Worm (Caenorhabditis elegans) whole organism, early embryonic: ENCODE results near the gene chil-23.

Source experiments
- B0310.2 ChIP-seq: sonication (generic microtip); optimal IDR thresholded peaks from 2 replicates; lab custom pipeline; 2016; ENCODE audit warnings: mild to moderate bottlenecking, missing genetic modification characterization, missing compliant biosample characterization
- F13C5.2 ChIP-seq: sonication (generic microtip); optimal IDR thresholded peaks from 2 replicates; lab custom pipeline; 2017; ENCODE audit warnings: mild to moderate bottlenecking, missing genetic modification characterization, inconsistent platforms, missing compliant biosample characterization
- aly-1 ChIP-seq: sonication (generic microtip); optimal IDR thresholded peaks from 2 replicates; lab custom pipeline; 2016; ENCODE audit warnings: missing genetic modification characterization, missing compliant biosample characterization
- ama-1 ChIP-seq: fragments of 150-350 bp; optimal IDR thresholded peaks from 2 replicates; lab custom pipeline; 2014
- ceh-13 ChIP-seq: fragments of 200-800 bp; sonication (Bioruptor generic); optimal IDR thresholded peaks from 2 replicates; lab custom pipeline; 2018; ENCODE audit warnings: mild to moderate bottlenecking, missing genetic modification characterization, missing compliant biosample characterization
- ceh-36 ChIP-seq: sonication (generic microtip); optimal IDR thresholded peaks from 2 replicates; lab custom pipeline; 2016; ENCODE audit warnings: missing genetic modification characterization, inconsistent platforms, missing compliant biosample characterization
- ets-7 ChIP-seq: sonication (generic microtip); optimal IDR thresholded peaks from 2 replicates; lab custom pipeline; 2016; ENCODE audit warnings: missing genotype, missing genetic modification characterization, missing compliant biosample characterization
- flt-1 ChIP-seq: fragments of 200-800 bp; sonication (Bioruptor generic); IDR thresholded peaks from 2 replicates; pipeline ENCODE4 v1.3.6; 2022; ENCODE audit warnings: missing genetic modification characterization, missing compliant biosample characterization
- hmbx-1 ChIP-seq: sonication (generic microtip); optimal IDR thresholded peaks from 2 replicates; lab custom pipeline; 2016; ENCODE audit warnings: mild to moderate bottlenecking, missing genetic modification characterization, missing compliant biosample characterization
- hmg-4 ChIP-seq: fragments of 200-800 bp; sonication (Bioruptor generic); optimal IDR thresholded peaks from 2 replicates; lab custom pipeline; 2018; ENCODE audit warnings: mild to moderate bottlenecking, missing genetic modification characterization, missing compliant biosample characterization
- hnd-1 ChIP-seq: sonication (generic microtip); optimal IDR thresholded peaks from 2 replicates; lab custom pipeline; 2016; ENCODE audit warnings: missing genetic modification characterization, missing compliant biosample characterization
- pes-1 ChIP-seq: fragments of 200-800 bp; sonication (Bioruptor generic); IDR thresholded peaks from 2 replicates; pipeline ENCODE4 v1.3.6; 2022; ENCODE audit warnings: missing genetic modification reagents, missing genetic modification characterization, missing compliant biosample characterization
- scrt-1 ChIP-seq: fragments of 200-800 bp; sonication (Bioruptor generic); IDR thresholded peaks from 2 replicates; pipeline ENCODE4 v1.3.6; 2022; ENCODE audit warnings: missing genetic modification characterization, missing compliant biosample characterization
- sea-1 ChIP-seq: fragments of 200-800 bp; sonication (Bioruptor generic); conservative IDR thresholded peaks from 2 replicates; pipeline ENCODE4 v1.3.6; 2022; ENCODE audit warnings: missing genetic modification characterization, missing compliant biosample characterization
- tbx-11 ChIP-seq: fragments of 200-800 bp; sonication (Bioruptor generic); IDR thresholded peaks from 2 replicates; pipeline ENCODE4 v1.3.6; 2022; ENCODE audit warnings: missing genetic modification characterization, missing compliant biosample characterization
- tbx-37 ChIP-seq: fragments of 200-800 bp; sonication (Bioruptor generic); conservative IDR thresholded peaks from 2 replicates; pipeline ENCODE4 v1.3.6; 2022; ENCODE audit warnings: missing genetic modification reagents, missing genetic modification characterization, missing compliant biosample characterization
- tra-4 ChIP-seq: sonication (generic microtip); optimal IDR thresholded peaks from 2 replicates; lab custom pipeline; 2017; ENCODE audit warnings: missing genetic modification characterization, missing compliant biosample characterization

Gene chil-23

ce11 chrII:9438227-9438626 is 30.2 kb downstream of the chil-23 start, which contains the start of gene chil-13:
chil-13 (minus strand) TSS chrII:9438327.
- no peak for TF ChIP-seq F13C5.2
- TF ChIP-seq tbx-37: no peak
- no peak for TF ChIP-seq ets-7 (tag; lab: Kevin White, UChicago)
- no peak for TF ChIP-seq aly-1 (tag; lab: Kevin White, UChicago)
- TF ChIP-seq B0310.2 (tag; lab: Kevin White, UChicago): no peak
- TF ChIP-seq flt-1 (GFP tag; lab: Robert Waterston, UW): no peak
- TF ChIP-seq tbx-11: no peak
- no peak for TF ChIP-seq ama-1 (lab: Kevin White, UChicago)
- TF ChIP-seq hnd-1 (tag; lab: Kevin White, UChicago): no peak
- TF ChIP-seq hmg-4 (GFP tag; lab: Kevin White, UChicago): no peak
- no peak for TF ChIP-seq tra-4 (tag; lab: Kevin White, UChicago)
- TF ChIP-seq sea-1 (GFP tag; lab: Robert Waterston, UW): no peak
- no peak for TF ChIP-seq pes-1 (GFP tag; lab: Robert Waterston, UW)
- no peak for TF ChIP-seq hmbx-1 (tag; lab: Kevin White, UChicago)
- TF ChIP-seq scrt-1 (GFP tag; lab: Robert Waterston, UW): no peak

DNA sequence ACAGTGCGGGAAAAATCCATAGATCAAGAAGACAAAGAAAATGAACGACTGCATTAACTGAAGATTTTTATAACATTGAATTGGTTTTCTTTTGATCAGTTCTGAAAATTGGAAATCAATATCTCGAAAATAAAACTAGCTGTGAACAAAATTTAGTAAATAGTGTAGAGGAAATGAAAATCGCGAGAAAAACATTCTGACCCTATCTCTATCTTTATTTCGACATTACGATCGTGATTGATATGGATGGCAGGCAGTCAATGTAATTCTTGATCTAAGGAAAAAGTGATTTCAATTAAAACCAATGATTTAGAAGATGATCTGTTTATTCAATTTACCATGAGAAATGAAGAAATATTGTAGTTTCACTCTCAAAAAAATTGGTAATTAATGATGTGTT is 32.4 kb downstream of the chil-23 start, which contains the start of gene kin-16:
Gene kin-16 (minus strand): TSS at position 101 of the 400 bp plus-strand sequence.
- TF ChIP-seq pes-1 (GFP tag; lab: Robert Waterston, UW) (no peak), ceh-36 (tag; lab: Kevin White, UChicago) (no peak), flt-1 (GFP tag; lab: Robert Waterston, UW) (no peak), ama-1 (lab: Kevin White, UChicago) (no peak)

DNA sequence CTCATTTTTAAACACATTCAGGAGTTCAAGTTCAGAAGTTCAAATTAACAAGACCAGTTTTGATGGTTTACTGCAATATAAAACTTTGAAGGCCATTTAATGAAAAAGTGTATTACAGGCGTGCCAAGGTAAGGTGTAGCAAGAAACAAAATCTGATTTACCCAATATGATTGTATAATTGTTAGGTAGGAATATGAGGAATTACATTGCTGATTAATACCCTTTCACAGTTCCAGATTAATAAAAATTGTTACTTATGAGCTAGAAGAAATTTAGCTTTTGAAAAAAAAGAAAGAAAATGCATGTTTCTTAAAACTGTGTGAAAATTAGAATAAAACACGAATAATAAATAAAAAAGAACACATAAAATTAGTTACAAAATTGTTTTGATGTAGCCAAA is 34.8 kb downstream of the chil-23 start, which contains the start of gene kin-15:
Gene kin-15 (minus strand): TSS at position 101 of the 400 bp plus-strand sequence.
- TF ChIP-seq tbx-37 (no peak), ets-7 (tag; lab: Kevin White, UChicago) (no peak), hnd-1 (tag; lab: Kevin White, UChicago) (no peak), ceh-36 (tag; lab: Kevin White, UChicago) (no peak), hmbx-1 (tag; lab: Kevin White, UChicago) (no peak), aly-1 (tag; lab: Kevin White, UChicago) (no peak), tbx-11 (no peak), tra-4 (tag; lab: Kevin White, UChicago) (no peak), ceh-13 (GFP tag; lab: Kevin White, UChicago) (no peak), sea-1 (GFP tag; lab: Robert Waterston, UW) (no peak), flt-1 (GFP tag; lab: Robert Waterston, UW) (no peak), ama-1 (lab: Kevin White, UChicago) (no peak), scrt-1 (GFP tag; lab: Robert Waterston, UW) (no peak), B0310.2 (tag; lab: Kevin White, UChicago) (no peak), pes-1 (GFP tag; lab: Robert Waterston, UW) (no peak), F13C5.2 (no peak), hmg-4 (GFP tag; lab: Kevin White, UChicago) (no peak)

ce11 chrII:9431119-9431518 is 37.3 kb downstream of the chil-23 start:
- TF ChIP-seq tbx-11 (no peak), tbx-37 (no peak), aly-1 (tag; lab: Kevin White, UChicago) (no peak), ets-7 (tag; lab: Kevin White, UChicago) (no peak), scrt-1 (GFP tag; lab: Robert Waterston, UW) (no peak), ceh-36 (tag; lab: Kevin White, UChicago) (no peak), pes-1 (GFP tag; lab: Robert Waterston, UW) (no peak), tra-4 (tag; lab: Kevin White, UChicago) (no peak), hmg-4 (GFP tag; lab: Kevin White, UChicago) (no peak), B0310.2 (tag; lab: Kevin White, UChicago) (no peak), sea-1 (GFP tag; lab: Robert Waterston, UW) (no peak), F13C5.2 (no peak), ama-1 (lab: Kevin White, UChicago) (no peak), hnd-1 (tag; lab: Kevin White, UChicago) (no peak), flt-1 (GFP tag; lab: Robert Waterston, UW) (no peak), hmbx-1 (tag; lab: Kevin White, UChicago) (no peak), ceh-13 (GFP tag; lab: Kevin White, UChicago) (no peak)

DNA sequence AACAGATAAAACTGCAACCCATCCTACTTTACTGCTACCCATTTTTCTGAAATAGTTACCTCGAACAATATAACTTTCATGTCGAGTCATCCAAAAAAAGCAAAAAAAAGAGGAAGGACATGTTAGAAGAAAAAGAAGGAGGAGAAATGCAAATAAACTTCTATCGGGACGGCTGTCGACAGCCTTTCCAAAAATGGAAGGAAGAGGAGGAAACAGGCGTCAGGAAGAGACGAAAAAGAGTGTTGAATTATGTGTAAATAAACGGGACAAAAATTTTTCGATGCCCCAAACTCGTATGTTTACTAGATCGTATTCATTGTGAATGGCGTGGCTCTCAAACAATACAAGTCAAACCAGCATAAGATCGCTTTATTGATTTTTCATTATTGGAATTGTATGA is 40.8 kb downstream of the chil-23 start, which contains the start of gene M176.5:
Gene M176.5 (minus strand): TSS at position 101 of the 400 bp plus-strand sequence.
- TF ChIP-seq ceh-36 (tag; lab: Kevin White, UChicago) (no peak), ama-1 (lab: Kevin White, UChicago) (no peak), scrt-1 (GFP tag; lab: Robert Waterston, UW) (no peak), ets-7 (tag; lab: Kevin White, UChicago) (no peak), aly-1 (tag; lab: Kevin White, UChicago) (no peak), tbx-37 (no peak), pes-1 (GFP tag; lab: Robert Waterston, UW) (no peak), B0310.2 (tag; lab: Kevin White, UChicago) (no peak), F13C5.2 (no peak), tra-4 (tag; lab: Kevin White, UChicago) (no peak), tbx-11 (no peak), flt-1 (GFP tag; lab: Robert Waterston, UW) (no peak), sea-1 (GFP tag; lab: Robert Waterston, UW) (no peak), hmg-4 (GFP tag; lab: Kevin White, UChicago) (no peak), hmbx-1 (tag; lab: Kevin White, UChicago) (no peak)

DNA sequence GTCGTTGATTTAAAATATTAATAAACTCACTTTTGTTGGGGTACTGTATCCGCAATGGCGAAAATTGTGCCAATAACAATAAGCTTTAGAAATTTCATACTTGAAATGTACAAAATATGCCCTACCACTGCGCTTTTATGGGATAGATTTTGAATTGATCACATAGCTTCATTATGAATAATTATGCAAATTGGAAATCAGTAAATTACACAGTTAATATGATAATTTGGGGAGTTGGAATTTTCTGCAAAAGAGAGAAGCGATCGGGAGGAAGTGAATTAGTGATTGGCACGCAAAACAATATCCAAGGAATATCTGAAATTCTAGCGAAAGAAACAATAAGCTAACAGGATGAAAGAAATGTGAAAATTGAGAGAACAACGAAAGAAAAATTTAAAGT is 42.3 kb downstream of the chil-23 start, which contains the start of gene M176.10:
Gene M176.10 (minus strand): TSS at position 101 of the 400 bp plus-strand sequence.
- TF ChIP-seq F13C5.2 (no peak), flt-1 (GFP tag; lab: Robert Waterston, UW) (no peak), sea-1 (GFP tag; lab: Robert Waterston, UW) (no peak), scrt-1 (GFP tag; lab: Robert Waterston, UW) (no peak), tbx-11 (no peak), aly-1 (tag; lab: Kevin White, UChicago) (no peak), tra-4 (tag; lab: Kevin White, UChicago) (no peak)

- TF ChIP-seq scrt-1 (GFP tag; lab: Robert Waterston, UW) (no peak), hnd-1 (tag; lab: Kevin White, UChicago) (no peak), ceh-36 (tag; lab: Kevin White, UChicago) (no peak), F13C5.2 (no peak), ceh-13 (GFP tag; lab: Kevin White, UChicago) (no peak), pes-1 (GFP tag; lab: Robert Waterston, UW) (no peak), B0310.2 (tag; lab: Kevin White, UChicago) (no peak), tra-4 (tag; lab: Kevin White, UChicago) (no peak), hmbx-1 (tag; lab: Kevin White, UChicago) (no peak), flt-1 (GFP tag; lab: Robert Waterston, UW) (no peak), tbx-11 (no peak), sea-1 (GFP tag; lab: Robert Waterston, UW) (no peak), ets-7 (tag; lab: Kevin White, UChicago) (no peak), hmg-4 (GFP tag; lab: Kevin White, UChicago) (no peak)
Observed at ce11 chrII:9421969-9422368, 46.4 kb downstream of the chil-23 start, which contains the start of gene M176.11. M176.11 (plus strand) TSS chrII:9422269.
